Worm (Caenorhabditis elegans): Measurements from ENCODE around the gene C30G12.6.

ce11 chrII:7337469-7337893 is 41.7 kb upstream of the C30G12.6 start:
- no peak for TF ChIP-seq ama-1 (optimal IDR thresholded peaks at IDR 0.05)
- TF ChIP-seq ceh-14 (tag; optimal IDR thresholded peaks at IDR 0.05), result no peak
- TF ChIP-seq tbx-2 (tag; optimal IDR thresholded peaks at IDR 0.05), result peak; percentile 58
